Worm (Caenorhabditis elegans): ENCODE results near the gene set-16.

- TF ChIP-seq R02D3.7 (tag; optimal IDR thresholded peaks at IDR 0.05): no peak
- no peak for TF ChIP-seq skn-1 (tag; optimal IDR thresholded peaks at IDR 0.05)
- TF ChIP-seq snpc-4 (tag; optimal IDR thresholded peaks at IDR 0.05): no peak
- TF ChIP-seq ZK546.5 (tag; optimal IDR thresholded peaks at IDR 0.05): no peak
- no peak for TF ChIP-seq mdl-1 (tag; optimal IDR thresholded peaks at IDR 0.05)
- TF ChIP-seq fos-1 (tag; optimal IDR thresholded peaks at IDR 0.05): no peak
- no peak for TF ChIP-seq zag-1 (tag; optimal IDR thresholded peaks at IDR 0.05)
- TF ChIP-seq pqm-1 (tag; optimal IDR thresholded peaks at IDR 0.05): no peak
- TF ChIP-seq ceh-28 (tag; optimal IDR thresholded peaks at IDR 0.05): no peak
Measured at ce11 chrIII:13640003-13640499, 3.7 kb upstream of the set-16 start.
